Fruit fly (Drosophila melanogaster): ENCODE data around the gene CG34169.

CG34169 gene

dm6 chr2L:17159641-17160040 lies 13.6 kb upstream of the CG34169 start (continued):
- TF ChIP-seq CG14441 (GFP tag; IDR thresholded peaks at IDR 0.05): no peak
- no peak for TF ChIP-seq Doc2 (GFP tag; IDR thresholded peaks at IDR 0.05)
- no peak for TF ChIP-seq run (tag; optimal IDR thresholded peaks at IDR 0.05)
- no peak for TF ChIP-seq gcm2 (GFP tag; optimal IDR thresholded peaks at IDR 0.05)
- no peak for TF ChIP-seq nerfin-2 (GFP tag; IDR thresholded peaks at IDR 0.05; ENCODE audit: partially characterized antibody)
- no peak for TF ChIP-seq CG7271 (tag; optimal IDR thresholded peaks at IDR 0.05)
- no peak for TF ChIP-seq Ravus (GFP tag; IDR thresholded peaks at IDR 0.05)
- no peak for TF ChIP-seq ftz-f1 (GFP tag; optimal IDR thresholded peaks at IDR 0.05)
- no peak for TF ChIP-seq Side (GFP tag; optimal IDR thresholded peaks at IDR 0.05)
- TF ChIP-seq CG18476 (GFP tag; optimal IDR thresholded peaks at IDR 0.05): no peak
- TF ChIP-seq CG9932 (GFP tag; IDR thresholded peaks at IDR 0.05): peak; percentile 30; the same call in 1 of the 2 replicates
- TF ChIP-seq CG12769 (tag; optimal IDR thresholded peaks at IDR 0.05): peak; percentile 43
- peak; percentile 29 for TF ChIP-seq cwo (GFP tag; optimal IDR thresholded peaks at IDR 0.05)
- TF ChIP-seq klu (GFP tag; IDR thresholded peaks at IDR 0.05): no peak
- no peak for TF ChIP-seq CG17829 (tag; optimal IDR thresholded peaks at IDR 0.05)
- no peak for TF ChIP-seq CG4282 (GFP tag; optimal IDR thresholded peaks at IDR 0.05)
- no peak for TF ChIP-seq CG11560 (tag; IDR thresholded peaks at IDR 0.05)
- no peak for TF ChIP-seq Ets97D (GFP tag; optimal IDR thresholded peaks at IDR 0.05)
- no peak for TF ChIP-seq CG12744 (GFP tag; optimal IDR thresholded peaks at IDR 0.05)
- no peak for TF ChIP-seq CG10543 (GFP tag; optimal IDR thresholded peaks at IDR 0.05)
- TF ChIP-seq CG9727 (GFP tag; optimal IDR thresholded peaks at IDR 0.05): no peak
- TF ChIP-seq PHDP (tag; optimal IDR thresholded peaks at IDR 0.05): peak; percentile 6
- no peak for TF ChIP-seq CG17568 (GFP tag; optimal IDR thresholded peaks at IDR 0.05)
- peak; percentile 36 for TF ChIP-seq CG17359 (tag; optimal IDR thresholded peaks at IDR 0.05)
- no peak for TF ChIP-seq gfzf (GFP tag; optimal IDR thresholded peaks at IDR 0.05)
- TF ChIP-seq CG7357 (GFP tag; IDR thresholded peaks at IDR 0.05): no peak
- TF ChIP-seq row (GFP tag; IDR thresholded peaks at IDR 0.05): peak; percentile 56
- no peak for TF ChIP-seq CG9437 (GFP tag; optimal IDR thresholded peaks at IDR 0.05)
- no peak for TF ChIP-seq sens-2 (GFP tag; IDR thresholded peaks at IDR 0.05)
- no peak for TF ChIP-seq MESR4 (GFP tag; optimal IDR thresholded peaks at IDR 0.05)
- no peak for TF ChIP-seq odd (GFP tag; optimal IDR thresholded peaks at IDR 0.05)
- no peak for TF ChIP-seq lov (optimal IDR thresholded peaks at IDR 0.05)
- TF ChIP-seq lov (GFP tag; IDR thresholded peaks at IDR 0.05): no peak
- TF ChIP-seq CG13296 (GFP tag; optimal IDR thresholded peaks at IDR 0.05): peak; percentile 33
- no peak for TF ChIP-seq tll (GFP tag; optimal IDR thresholded peaks at IDR 0.05)
- TF ChIP-seq CoRest (tag; optimal IDR thresholded peaks at IDR 0.05): peak; percentile 4
- peak; percentile 48; the same call in 1 of the 2 replicates for TF ChIP-seq CG32532 (GFP tag; IDR thresholded peaks at IDR 0.05)
- TF ChIP-seq YL-1 (GFP tag; optimal IDR thresholded peaks at IDR 0.05): no peak
- TF ChIP-seq Nf-YB (GFP tag; optimal IDR thresholded peaks at IDR 0.05): no peak
- no peak for TF ChIP-seq Atf-2 (GFP tag; optimal IDR thresholded peaks at IDR 0.05)
- peak; percentile 46 for TF ChIP-seq gem (tag; optimal IDR thresholded peaks at IDR 0.05)
- TF ChIP-seq CG3838 (GFP tag; optimal IDR thresholded peaks at IDR 0.05): no peak
- no peak for TF ChIP-seq CG10462 (GFP tag; optimal IDR thresholded peaks at IDR 0.05)
- no peak for TF ChIP-seq wor (GFP tag; IDR thresholded peaks at IDR 0.05)
- TF ChIP-seq sob (GFP tag; IDR thresholded peaks at IDR 0.05): no peak
- TF ChIP-seq Meics (GFP tag; optimal IDR thresholded peaks at IDR 0.05): peak; percentile 38
- no peak for TF ChIP-seq CG2712 (tag; optimal IDR thresholded peaks at IDR 0.05)
- no peak for TF ChIP-seq CG31388 (GFP tag; optimal IDR thresholded peaks at IDR 0.05)
- TF ChIP-seq Xbp1 (GFP tag; optimal IDR thresholded peaks at IDR 0.05): peak; percentile 2
- no peak for TF ChIP-seq Rx (GFP tag; IDR thresholded peaks at IDR 0.05)
- no peak for TF ChIP-seq gro (GFP tag; optimal IDR thresholded peaks at IDR 0.05)
- no peak for TF ChIP-seq CG8089 (GFP tag; optimal IDR thresholded peaks at IDR 0.05)
